Fruit fly (Drosophila melanogaster) whole organism, embryonic: Measurements from ENCODE around the gene CoRest.
A peak's percentile ranks its signal among the peaks of the same experiment; 100 is the strongest.

Experiments used
- Asciz ChIP-seq: fragments of 200-800 bp; sonication (Bioruptor generic); optimal IDR thresholded peaks from 2 replicates; lab custom pipeline; 2017; ENCODE audit warnings: missing biosample characterization, mild to moderate bottlenecking, missing genetic modification characterization, missing genetic modification reagents
- CG12942 ChIP-seq: fragments of 200-800 bp; sonication (Bioruptor generic); optimal IDR thresholded peaks from 3 replicates; lab custom pipeline; 2016; ENCODE audit warnings: missing biosample characterization, missing genetic modification characterization
- CG13296 ChIP-seq: fragments of 200-800 bp; sonication (Bioruptor generic); optimal IDR thresholded peaks from 3 replicates; lab custom pipeline; 2018; ENCODE audit warnings: missing biosample characterization, mild to moderate bottlenecking, missing genetic modification characterization
- CG13894 ChIP-seq: fragments of 200-800 bp; sonication (Bioruptor generic); optimal IDR thresholded peaks from 3 replicates; lab custom pipeline; 2018; ENCODE audit warnings: missing biosample characterization, mild to moderate bottlenecking, missing genetic modification characterization, moderate library complexity
- CG15514 ChIP-seq: fragments of 200-800 bp; sonication (Bioruptor generic); optimal IDR thresholded peaks from 3 replicates; lab custom pipeline; 2017; ENCODE audit warnings: missing biosample characterization, missing genetic modification characterization, mild to moderate bottlenecking, moderate library complexity, missing genetic modification reagents
- CG1603 ChIP-seq: fragments of 200-800 bp; sonication (Bioruptor generic); optimal IDR thresholded peaks from 2 replicates; lab custom pipeline; 2019; ENCODE audit warnings: missing biosample characterization, mild to moderate bottlenecking, missing genetic modification characterization, moderate library complexity
- CG17186 ChIP-seq: fragments of 200-800 bp; sonication (Bioruptor generic); optimal IDR thresholded peaks from 3 replicates; lab custom pipeline; 2017; ENCODE audit warnings: missing biosample characterization, missing genetic modification reagents, missing genetic modification characterization
- CG17612 ChIP-seq: fragments of 200-800 bp; sonication (Bioruptor generic); IDR thresholded peaks from 2 replicates; pipeline ENCODE4 v1.3.6; 2022; ENCODE audit warnings: missing biosample characterization, missing genetic modification characterization
- CG17802 ChIP-seq: fragments of 200-800 bp; sonication (Bioruptor generic); optimal IDR thresholded peaks from 2 replicates; lab custom pipeline; 2018; ENCODE audit warnings: missing biosample characterization, mild to moderate bottlenecking, missing genetic modification characterization, moderate library complexity
- CG17829 ChIP-seq: fragments of 200-800 bp; optimal IDR thresholded peaks from 2 replicates; lab custom pipeline; 2019; ENCODE audit warnings: missing biosample characterization, mild to moderate bottlenecking, missing genetic modification characterization, moderate library complexity
- CG18599 ChIP-seq: fragments of 200-800 bp; sonication (Bioruptor generic); optimal IDR thresholded peaks from 3 replicates; lab custom pipeline; 2017; ENCODE audit warnings: missing biosample characterization, missing genetic modification characterization, mild to moderate bottlenecking, moderate library complexity, missing genetic modification reagents
- CG31388 ChIP-seq: fragments of 200-800 bp; sonication (Bioruptor generic); optimal IDR thresholded peaks from 2 replicates; lab custom pipeline; 2016; ENCODE audit warnings: missing biosample characterization, missing genetic modification characterization
- CG3163 ChIP-seq: fragments of 200-800 bp; sonication (Bioruptor generic); optimal IDR thresholded peaks from 3 replicates; lab custom pipeline; 2016; ENCODE audit warnings: missing biosample characterization, missing genetic modification characterization
- CG34224 ChIP-seq: fragments of 200-800 bp; sonication (Bioruptor generic); IDR thresholded peaks from 3 replicates; pipeline ENCODE4 v1.3.6; 2022; ENCODE audit warnings: missing biosample characterization, missing genetic modification characterization; ENCODE audit not compliant: partially characterized antibody
- CG4617 ChIP-seq: fragments of 200-800 bp; sonication (Bioruptor generic); optimal IDR thresholded peaks from 3 replicates; lab custom pipeline; 2016; ENCODE audit warnings: missing biosample characterization, missing genetic modification characterization, borderline replicate concordance
- CG7357 ChIP-seq: fragments of 200-800 bp; sonication (Bioruptor generic); IDR thresholded peaks from 3 replicates; pipeline ENCODE4 v1.3.6; 2022; ENCODE audit warnings: missing biosample characterization, missing genetic modification characterization
- CG7928 ChIP-seq: fragments of 200-800 bp; sonication (Bioruptor generic); optimal IDR thresholded peaks from 2 replicates; lab custom pipeline; 2017; ENCODE audit warnings: missing biosample characterization, mild to moderate bottlenecking, missing genetic modification characterization
- CG9727 ChIP-seq: fragments of 200-800 bp; sonication (Bioruptor generic); optimal IDR thresholded peaks from 3 replicates; lab custom pipeline; 2017; ENCODE audit warnings: missing biosample characterization, mild to moderate bottlenecking, missing genetic modification characterization
- Dad ChIP-seq: fragments of 200-800 bp; sonication (Bioruptor generic); optimal IDR thresholded peaks from 3 replicates; lab custom pipeline; 2016; ENCODE audit warnings: missing biosample characterization, missing genetic modification characterization
- Dbx ChIP-seq: fragments of 200-800 bp; sonication (Bioruptor generic); IDR thresholded peaks from 3 replicates; pipeline ENCODE4 v1.3.6; 2022; ENCODE audit warnings: missing biosample characterization, missing genetic modification characterization
- Dip2 ChIP-seq: fragments of 200-800 bp; sonication (Bioruptor generic); IDR thresholded peaks from 2 replicates; pipeline ENCODE4 v1.3.6; 2022; ENCODE audit warnings: missing biosample characterization, missing genetic modification characterization
- Dll ChIP-seq: fragments of 200-800 bp; sonication (Bioruptor generic); IDR thresholded peaks from 4 replicates; pipeline ENCODE4 v1.3.6; 2022; ENCODE audit warnings: missing biosample characterization, missing genetic modification characterization; ENCODE audit not compliant: partially characterized antibody
- Dref ChIP-seq: fragments of 200-800 bp; sonication (Bioruptor generic); IDR thresholded peaks from 2 replicates; pipeline ENCODE4 v1.3.6; 2022; ENCODE audit warnings: missing biosample characterization, missing genetic modification characterization
- Ets97D ChIP-seq: fragments of 200-800 bp; sonication (Bioruptor generic); optimal IDR thresholded peaks from 3 replicates; lab custom pipeline; 2016; ENCODE audit warnings: missing biosample characterization, missing genetic modification characterization
- MESR4 ChIP-seq: fragments of 200-800 bp; sonication (Bioruptor generic); optimal IDR thresholded peaks from 2 replicates; lab custom pipeline; 2018; ENCODE audit warnings: missing biosample characterization, mild to moderate bottlenecking, missing genetic modification characterization, moderate library complexity
- Med ChIP-seq: fragments of 200-800 bp; sonication (Bioruptor generic); peaks from one replicate; lab custom pipeline; 2016; ENCODE audit warnings: missing biosample characterization, missing genetic modification characterization, mild to moderate bottlenecking, inconsistent platforms, moderate library complexity
- Nf-YB ChIP-seq: fragments of 200-800 bp; sonication (Bioruptor generic); optimal IDR thresholded peaks from 3 replicates; lab custom pipeline; 2019; ENCODE audit warnings: missing biosample characterization, mild to moderate bottlenecking, missing genetic modification characterization, moderate library complexity
- Pdp1 ChIP-seq, 2 experiments: fragments of 200-800 bp; sonication (Bioruptor generic); optimal IDR thresholded peaks; 3 replicates each; lab custom pipeline; 2016; ENCODE audit warnings: missing biosample characterization in 2 of 2, missing genetic modification characterization in 2 of 2, mild to moderate bottlenecking in 1 of 2, moderate library complexity in 1 of 2
- Ravus ChIP-seq: fragments of 200-800 bp; sonication (Bioruptor generic); IDR thresholded peaks from 2 replicates; pipeline ENCODE4 v1.3.6; 2022; ENCODE audit warnings: missing biosample characterization, missing genetic modification characterization
- Sry-δ ChIP-seq: fragments of 200-800 bp; sonication (Bioruptor generic); optimal IDR thresholded peaks from 2 replicates; lab custom pipeline; 2016; ENCODE audit warnings: missing biosample characterization, missing genetic modification characterization
- Xbp1 ChIP-seq: fragments of 200-800 bp; sonication (Bioruptor generic); optimal IDR thresholded peaks from 3 replicates; lab custom pipeline; 2016; ENCODE audit warnings: missing biosample characterization, mild to moderate bottlenecking, missing genetic modification characterization
- YL-1 ChIP-seq: fragments of 200-800 bp; sonication (Bioruptor generic); optimal IDR thresholded peaks from 3 replicates; lab custom pipeline; 2017; ENCODE audit warnings: missing biosample characterization, mild to moderate bottlenecking, missing genetic modification characterization
- al ChIP-seq: fragments of 200-800 bp; sonication (Bioruptor generic); IDR thresholded peaks from 2 replicates; pipeline ENCODE4 v1.3.6; 2022; ENCODE audit warnings: missing biosample characterization, missing genetic modification characterization
- aop ChIP-seq: fragments of 200-800 bp; sonication (Bioruptor generic); IDR thresholded peaks from 2 replicates; pipeline ENCODE4 v1.3.6; 2022; ENCODE audit warnings: missing biosample characterization, missing genetic modification characterization
- bcd ChIP-seq: fragments of 200-800 bp; sonication (Bioruptor generic); optimal IDR thresholded peaks from 2 replicates; lab custom pipeline; 2017; ENCODE audit warnings: missing biosample characterization, mild to moderate bottlenecking, missing genetic modification characterization
- crc ChIP-seq: fragments of 200-800 bp; sonication (Bioruptor generic); optimal IDR thresholded peaks from 2 replicates; lab custom pipeline; 2016; ENCODE audit warnings: missing biosample characterization, missing genetic modification characterization
- dati ChIP-seq: fragments of 200-800 bp; sonication (Bioruptor generic); IDR thresholded peaks from 2 replicates; pipeline ENCODE4 v1.3.6; 2022; ENCODE audit warnings: missing biosample characterization, missing genetic modification characterization
- fru ChIP-seq: fragments of >200 bp; optimal IDR thresholded peaks from 2 replicates; lab custom pipeline; 2017
- hb ChIP-seq: fragments of 200-800 bp; sonication (Bioruptor generic); IDR thresholded peaks from 3 replicates; pipeline ENCODE4 v1.3.6; 2022; ENCODE audit warnings: missing biosample characterization, missing genetic modification characterization; ENCODE audit not compliant: partially characterized antibody
- jing ChIP-seq: fragments of 200-800 bp; sonication (Bioruptor generic); optimal IDR thresholded peaks from 2 replicates; lab custom pipeline; 2018; ENCODE audit warnings: missing biosample characterization, mild to moderate bottlenecking, missing genetic modification characterization
- jumu ChIP-seq: fragments of 200-800 bp; sonication (Bioruptor generic); optimal IDR thresholded peaks from 3 replicates; lab custom pipeline; 2016; ENCODE audit warnings: missing biosample characterization, missing genetic modification characterization
- kni ChIP-seq: fragments of 200-800 bp; sonication (Bioruptor generic); optimal IDR thresholded peaks from 3 replicates; lab custom pipeline; 2017; ENCODE audit warnings: mild to moderate bottlenecking, missing biosample characterization, missing genetic modification reagents, missing genetic modification characterization
- lmd ChIP-seq: fragments of 200-800 bp; sonication (Bioruptor generic); IDR thresholded peaks from 2 replicates; pipeline ENCODE4 v1.3.6; 2022; ENCODE audit warnings: missing biosample characterization, missing genetic modification characterization
- onecut ChIP-seq: fragments of 200-800 bp; sonication (Bioruptor generic); IDR thresholded peaks from 2 replicates; pipeline ENCODE4 v1.3.6; 2022; ENCODE audit warnings: missing biosample characterization, missing genetic modification characterization
- otp ChIP-seq: fragments of 200-800 bp; sonication (Bioruptor generic); IDR thresholded peaks from 3 replicates; pipeline ENCODE4, ENCODE4 v1.3.6; 2022; ENCODE audit warnings: missing biosample characterization, missing genetic modification characterization
- phol ChIP-seq: fragments of 200-800 bp; sonication (Bioruptor generic); optimal IDR thresholded peaks from 3 replicates; lab custom pipeline; 2018; ENCODE audit warnings: missing biosample characterization, mild to moderate bottlenecking, missing genetic modification characterization, moderate library complexity
- pum ChIP-seq: fragments of 200-800 bp; sonication (Bioruptor generic); optimal IDR thresholded peaks from 2 replicates; lab custom pipeline; 2016; ENCODE audit warnings: missing biosample characterization, missing genetic modification characterization
- pzg ChIP-seq: fragments of 200-800 bp; sonication (Bioruptor generic); optimal IDR thresholded peaks from 3 replicates; lab custom pipeline; 2018; ENCODE audit warnings: missing biosample characterization, mild to moderate bottlenecking, missing genetic modification characterization, moderate library complexity
- vnd ChIP-seq: fragments of 200-800 bp; sonication (Bioruptor generic); IDR thresholded peaks from 3 replicates; pipeline ENCODE4 v1.3.6; 2022; ENCODE audit warnings: missing biosample characterization, missing genetic modification characterization; ENCODE audit not compliant: partially characterized antibody

CoRest gene

DNA sequence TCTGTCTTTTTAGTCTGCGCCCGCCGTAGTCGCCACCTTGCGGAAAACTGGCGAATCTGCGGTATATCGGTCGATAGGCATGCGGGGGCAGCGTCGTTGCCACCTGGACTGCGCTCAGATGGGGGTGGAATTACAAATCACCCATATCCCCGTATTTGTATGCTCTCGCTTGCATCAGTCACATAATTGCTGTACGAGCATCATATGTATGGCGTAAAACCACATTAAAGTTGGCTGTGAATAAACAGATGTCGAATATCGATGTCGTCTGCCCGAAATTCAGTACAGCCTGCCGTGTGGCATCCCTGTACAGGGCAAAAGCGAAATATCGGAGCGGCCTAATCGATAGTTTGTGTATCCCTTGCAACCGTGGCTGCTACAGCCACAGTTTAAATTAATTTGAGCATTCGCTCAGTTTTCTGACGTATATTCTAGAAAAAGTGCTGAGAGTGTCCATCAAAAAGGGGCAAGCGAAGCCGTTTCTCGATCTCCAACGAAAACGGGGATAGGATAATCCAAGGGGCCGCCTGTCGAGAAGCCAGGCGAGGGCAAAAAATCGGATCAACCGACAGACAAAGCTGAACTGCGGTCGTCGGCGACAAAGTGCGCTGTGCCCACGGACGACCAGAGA is at the start of gene CoRest, which contains the start of gene Idh3a (continued):
- TF ChIP-seq vnd (GFP tag; lab: Robert Waterston, UW) (peak; percentile 65), CG18599 (GFP tag; lab: Kevin White, UChicago) (peak; percentile 2), CG15514 (peak; percentile 77), Sry-δ (GFP tag; lab: Kevin White, UChicago) (peak; percentile 83), Nf-YB (GFP tag; lab: Kevin White, UChicago) (no peak), CG31388 (GFP tag; lab: Kevin White, UChicago) (no peak), CG17186 (GFP tag; lab: Kevin White, UChicago) (peak; percentile 77), crc (GFP tag; lab: Kevin White, UChicago) (no peak), pum (no peak), CG12942 (GFP tag; lab: Kevin White, UChicago) (no peak), Pdp1 (GFP tag; optimal IDR thresholded peaks at IDR 0.05; lab: Kevin White, UChicago) (peak in 1 of 2 experiments; percentile 36), bcd (GFP tag; lab: Kevin White, UChicago) (no peak), jing (GFP tag; lab: Kevin White, UChicago) (no peak), Dll (GFP tag; lab: Robert Waterston, UW) (peak; percentile 77), CG13894 (tag; lab: Kevin White, UChicago) (no peak), fru (lab: Kevin White, UChicago) (no peak), CG7928 (GFP tag; lab: Kevin White, UChicago) (peak; percentile 74), al (0 out of 2 replicates have a peak, but pooled peaks have one; percentile 10), Asciz (GFP tag; lab: Kevin White, UChicago) (no peak), Dref (peak; percentile 76), hb (GFP tag; lab: Robert Waterston, UW) (peak; percentile 60; the same call in 1 of the 3 replicates), CG17829 (tag; lab: Kevin White, UChicago) (peak; percentile 33), Dbx (GFP tag; lab: Robert Waterston, UW) (peak; percentile 52; the same call in 1 of the 3 replicates), Med (GFP tag; lab: Kevin White, UChicago) (peak; percentile 73), pzg (GFP tag; lab: Kevin White, UChicago) (peak; percentile 75), CG1603 (peak; percentile 76), dati (GFP tag; lab: Robert Waterston, UW) (no peak), jumu (peak; percentile 36), onecut (GFP tag; lab: Robert Waterston, UW) (peak; percentile 25; the same call in 1 of the 2 replicates), CG7357 (GFP tag; lab: Robert Waterston, UW) (no peak), CG34224 (GFP tag; lab: Robert Waterston, UW) (peak; percentile 46; the same call in 2 of the 3 replicates), CG3163 (GFP tag; lab: Kevin White, UChicago) (no peak), Dip2 (GFP tag; lab: Robert Waterston, UW) (no peak), lmd (GFP tag; lab: Robert Waterston, UW) (no peak), Ets97D (GFP tag; lab: Kevin White, UChicago) (peak; percentile 55), kni (GFP tag; lab: Kevin White, UChicago) (no peak), CG17802 (tag; lab: Kevin White, UChicago) (peak; percentile 7), CG9727 (GFP tag; lab: Kevin White, UChicago) (peak; percentile 38), aop (GFP tag; lab: Robert Waterston, UW) (no peak), phol (tag; lab: Kevin White, UChicago) (peak; percentile 58), MESR4 (peak; percentile 8), Ravus (GFP tag; lab: Robert Waterston, UW) (no peak), Dad (GFP tag; lab: Kevin White, UChicago) (peak; percentile 17), otp (GFP tag; lab: Robert Waterston, UW) (no peak), CG4617 (GFP tag; lab: Kevin White, UChicago) (peak; percentile 10), CG13296 (GFP tag; lab: Kevin White, UChicago) (no peak), CG17612 (GFP tag; lab: Robert Waterston, UW) (no peak), YL-1 (peak; percentile 10), Xbp1 (peak; percentile 2)
